Fruit fly (Drosophila melanogaster) whole organism, embryonic: ENCODE data around the gene CG31538.

Experiments
- B-H1 ChIP-seq: fragments of 200-800 bp; sonication (Bioruptor generic); IDR thresholded peaks from 3 replicates; pipeline ENCODE4 v1.3.6; 2022; ENCODE audit warnings: missing biosample characterization, missing genetic modification characterization
- CG10147 ChIP-seq: fragments of 200-800 bp; sonication (Bioruptor generic); optimal IDR thresholded peaks from 2 replicates; lab custom pipeline; 2019; ENCODE audit warnings: missing biosample characterization, mild to moderate bottlenecking, missing genetic modification characterization, moderate library complexity
- CG10979 ChIP-seq: fragments of 200-800 bp; sonication (Bioruptor generic); optimal IDR thresholded peaks from 2 replicates; lab custom pipeline; 2018; ENCODE audit warnings: missing biosample characterization, mild to moderate bottlenecking, missing genetic modification characterization, moderate library complexity
- CG11247 ChIP-seq: fragments of 200-800 bp; sonication (Bioruptor generic); IDR thresholded peaks from 2 replicates; pipeline ENCODE4 v1.3.6; 2022; ENCODE audit warnings: missing biosample characterization, missing genetic modification characterization
- CG11695 ChIP-seq: fragments of 200-800 bp; sonication (Bioruptor generic); IDR thresholded peaks from 3 replicates; pipeline ENCODE4 v1.3.6; 2022; ENCODE audit warnings: missing biosample characterization, missing genetic modification characterization
- CG11723 ChIP-seq: fragments of 200-800 bp; sonication (Bioruptor generic); optimal IDR thresholded peaks from 2 replicates; lab custom pipeline; 2017; ENCODE audit warnings: missing biosample characterization, mild to moderate bottlenecking, missing genetic modification characterization
- CG13296 ChIP-seq: fragments of 200-800 bp; sonication (Bioruptor generic); optimal IDR thresholded peaks from 3 replicates; lab custom pipeline; 2018; ENCODE audit warnings: missing biosample characterization, mild to moderate bottlenecking, missing genetic modification characterization
- CG13775 ChIP-seq: fragments of 200-800 bp; sonication (Bioruptor generic); optimal IDR thresholded peaks from 3 replicates; lab custom pipeline; 2017; ENCODE audit warnings: missing biosample characterization, mild to moderate bottlenecking, missing genetic modification characterization
- CG1529 ChIP-seq: fragments of 200-800 bp; sonication (Bioruptor generic); optimal IDR thresholded peaks from 3 replicates; lab custom pipeline; 2018; ENCODE audit warnings: missing biosample characterization, missing genetic modification characterization
- CG17568 ChIP-seq: fragments of 200-800 bp; sonication (Bioruptor generic); optimal IDR thresholded peaks from 2 replicates; lab custom pipeline; 2018; ENCODE audit warnings: missing biosample characterization, mild to moderate bottlenecking, missing genetic modification characterization, moderate library complexity
- CG17612 ChIP-seq: fragments of 200-800 bp; sonication (Bioruptor generic); IDR thresholded peaks from 2 replicates; pipeline ENCODE4 v1.3.6; 2022; ENCODE audit warnings: missing biosample characterization, missing genetic modification characterization
- CG18476 ChIP-seq: fragments of 200-800 bp; sonication (Bioruptor generic); optimal IDR thresholded peaks from 2 replicates; lab custom pipeline; 2016; ENCODE audit warnings: missing biosample characterization, mild to moderate bottlenecking, missing genetic modification characterization
- CG3065 ChIP-seq: fragments of 200-800 bp; sonication (Bioruptor generic); optimal IDR thresholded peaks from 2 replicates; lab custom pipeline; 2016; ENCODE audit warnings: missing biosample characterization, missing genetic modification characterization
- CG34376 ChIP-seq: fragments of 200-800 bp; sonication (Bioruptor generic); optimal IDR thresholded peaks from 2 replicates; lab custom pipeline; 2018; ENCODE audit warnings: missing biosample characterization, mild to moderate bottlenecking, missing genetic modification characterization
- CG3838 ChIP-seq: fragments of 200-800 bp; sonication (Bioruptor generic); optimal IDR thresholded peaks from 3 replicates; lab custom pipeline; 2016; ENCODE audit warnings: missing biosample characterization, missing genetic modification characterization
- CG42726 ChIP-seq: fragments of 200-800 bp; sonication (Bioruptor generic); IDR thresholded peaks from 2 replicates; pipeline ENCODE4 v1.3.6; 2022; ENCODE audit warnings: missing biosample characterization, missing genetic modification characterization; ENCODE audit not compliant: partially characterized antibody
- CG4360 ChIP-seq: fragments of 200-800 bp; sonication (Bioruptor generic); IDR thresholded peaks from 2 replicates; pipeline ENCODE4 v1.3.6; 2022; ENCODE audit warnings: missing biosample characterization, missing genetic modification characterization
- CG4617 ChIP-seq: fragments of 200-800 bp; sonication (Bioruptor generic); optimal IDR thresholded peaks from 3 replicates; lab custom pipeline; 2016; ENCODE audit warnings: missing biosample characterization, missing genetic modification characterization, borderline replicate concordance
- CG7745 ChIP-seq: fragments of 200-800 bp; sonication (Bioruptor generic); optimal IDR thresholded peaks from 2 replicates; lab custom pipeline; 2018; ENCODE audit warnings: missing biosample characterization, mild to moderate bottlenecking, missing genetic modification characterization, moderate library complexity
- CG7839 ChIP-seq: fragments of 200-800 bp; sonication (Bioruptor generic); optimal IDR thresholded peaks from 3 replicates; lab custom pipeline; 2018; ENCODE audit warnings: missing biosample characterization, mild to moderate bottlenecking, missing genetic modification characterization, moderate library complexity
- CG8478 ChIP-seq: fragments of >200 bp; optimal IDR thresholded peaks from 2 replicates; lab custom pipeline; 2018
- Dfd ChIP-seq, 2 experiments: fragments of >200 bp; optimal IDR thresholded peaks; 2 replicates each; lab custom pipeline; 2017; ENCODE audit warnings: missing biosample characterization in 2 of 2, missing genetic modification characterization in 2 of 2
- Dip2 ChIP-seq: fragments of 200-800 bp; sonication (Bioruptor generic); IDR thresholded peaks from 2 replicates; pipeline ENCODE4 v1.3.6; 2022; ENCODE audit warnings: missing biosample characterization, missing genetic modification characterization
- Elba2 ChIP-seq: fragments of 200-800 bp; sonication (Bioruptor generic); optimal IDR thresholded peaks from 3 replicates; lab custom pipeline; 2016; ENCODE audit warnings: missing biosample characterization, missing genetic modification characterization
- GATAe ChIP-seq: fragments of 200-800 bp; sonication (Bioruptor generic); conservative IDR thresholded peaks from 2 replicates; pipeline ENCODE4 v1.3.6; 2022; ENCODE audit warnings: missing biosample characterization, missing genetic modification characterization
- MESR4 ChIP-seq: fragments of 200-800 bp; sonication (Bioruptor generic); optimal IDR thresholded peaks from 2 replicates; lab custom pipeline; 2018; ENCODE audit warnings: missing biosample characterization, mild to moderate bottlenecking, missing genetic modification characterization, moderate library complexity
- Pdp1 ChIP-seq, 2 experiments: fragments of 200-800 bp; sonication (Bioruptor generic); optimal IDR thresholded peaks; 3 replicates each; lab custom pipeline; 2016; ENCODE audit warnings: missing biosample characterization in 2 of 2, missing genetic modification characterization in 2 of 2, mild to moderate bottlenecking in 1 of 2, moderate library complexity in 1 of 2
- Side ChIP-seq: fragments of 200-800 bp; sonication (Bioruptor generic); optimal IDR thresholded peaks from 2 replicates; lab custom pipeline; 2016; ENCODE audit warnings: missing biosample characterization, missing genetic modification characterization
- Sry-δ ChIP-seq: fragments of 200-800 bp; sonication (Bioruptor generic); optimal IDR thresholded peaks from 2 replicates; lab custom pipeline; 2016; ENCODE audit warnings: missing biosample characterization, missing genetic modification characterization
- Tbp ChIP-seq: fragments of >200 bp; optimal IDR thresholded peaks from 2 replicates; lab custom pipeline; 2018; ENCODE audit warnings: missing biosample characterization, missing genetic modification characterization
- amos ChIP-seq: fragments of 200-800 bp; sonication (Bioruptor generic); IDR thresholded peaks from 2 replicates; pipeline ENCODE4 v1.3.6; 2022; ENCODE audit warnings: missing biosample characterization, missing genetic modification characterization; ENCODE audit not compliant: partially characterized antibody
- br ChIP-seq: fragments of >200 bp; optimal IDR thresholded peaks from 2 replicates; lab custom pipeline; 2017
- cato ChIP-seq: fragments of 200-800 bp; sonication (Bioruptor generic); optimal IDR thresholded peaks from 2 replicates; lab custom pipeline; 2016; ENCODE audit warnings: missing biosample characterization, missing genetic modification characterization, borderline replicate concordance
- caup ChIP-seq: fragments of 200-800 bp; sonication (Bioruptor generic); optimal IDR thresholded peaks from 3 replicates; lab custom pipeline; 2017; ENCODE audit warnings: missing biosample characterization, mild to moderate bottlenecking, missing genetic modification characterization, moderate library complexity; ENCODE audit not compliant: severe bottlenecking
- chif ChIP-seq, 2 experiments: fragments of 200-800 bp; sonication (Bioruptor generic); optimal IDR thresholded peaks; 3 replicates each; lab custom pipeline; 2016; ENCODE audit warnings: missing biosample characterization in 2 of 2, missing genetic modification characterization in 2 of 2
- crol ChIP-seq: fragments of 200-800 bp; sonication (Bioruptor generic); IDR thresholded peaks from 2 replicates; pipeline ENCODE4 v1.3.6; 2022; ENCODE audit warnings: missing biosample characterization, missing genetic modification characterization
- dm ChIP-seq: fragments of 200-800 bp; sonication (Bioruptor generic); optimal IDR thresholded peaks from 3 replicates; lab custom pipeline; 2016; ENCODE audit warnings: missing biosample characterization, missing genetic modification characterization
- eyg ChIP-seq: fragments of 200-800 bp; sonication (Bioruptor generic); optimal IDR thresholded peaks from 3 replicates; lab custom pipeline; 2016; ENCODE audit warnings: missing biosample characterization, missing genetic modification characterization
- fu2 ChIP-seq: fragments of 200-800 bp; sonication (Bioruptor generic); optimal IDR thresholded peaks from 2 replicates; lab custom pipeline; 2016; ENCODE audit warnings: missing biosample characterization, missing genetic modification characterization
- gcm2 ChIP-seq: fragments of 200-800 bp; sonication (Bioruptor generic); optimal IDR thresholded peaks from 2 replicates; lab custom pipeline; 2016; ENCODE audit warnings: missing biosample characterization, missing genetic modification characterization
- lola ChIP-seq, 3 experiments: fragments of >200 bp in 2 of 3; fragments of 200-800 bp in 1 of 3; sonication (Bioruptor generic) in 1 of 3; optimal IDR thresholded peaks; 2 replicates each; lab custom pipeline; 2017 to 2019; ENCODE audit warnings: missing biosample characterization in 3 of 3, missing genetic modification characterization in 3 of 3, mild to moderate bottlenecking in 1 of 3, moderate library complexity in 1 of 3
- oc ChIP-seq: fragments of 200-800 bp; sonication (Bioruptor generic); optimal IDR thresholded peaks from 2 replicates; lab custom pipeline; 2018; ENCODE audit warnings: missing biosample characterization, mild to moderate bottlenecking, missing genetic modification characterization, moderate library complexity
- ro ChIP-seq: fragments of 200-800 bp; sonication (Bioruptor generic); IDR thresholded peaks from 2 replicates; pipeline ENCODE4 v1.3.6; 2022; ENCODE audit warnings: missing biosample characterization, missing genetic modification characterization
- sens-2 ChIP-seq: fragments of 200-800 bp; sonication (Bioruptor generic); IDR thresholded peaks from 2 replicates; pipeline ENCODE4 v1.3.6; 2022; ENCODE audit warnings: missing biosample characterization, missing genetic modification characterization
- slbo ChIP-seq: fragments of 200-800 bp; sonication (Bioruptor generic); IDR thresholded peaks from 2 replicates; pipeline ENCODE4 v1.3.6; 2022; ENCODE audit warnings: missing biosample characterization, missing genetic modification characterization
- sr ChIP-seq: fragments of 200-800 bp; sonication (Bioruptor generic); IDR thresholded peaks from 3 replicates; pipeline ENCODE4 v1.3.6; 2022; ENCODE audit warnings: missing biosample characterization, missing genetic modification characterization
- ssp ChIP-seq: fragments of 200-800 bp; sonication (Bioruptor generic); IDR thresholded peaks from 2 replicates; pipeline ENCODE4 v1.3.6; 2022; ENCODE audit warnings: missing biosample characterization, missing genetic modification characterization
- zfh1 ChIP-seq: fragments of 200-800 bp; sonication (Bioruptor generic); IDR thresholded peaks from 3 replicates; pipeline ENCODE4 v1.3.6; 2022; ENCODE audit warnings: missing biosample characterization, missing genetic modification characterization

Gene CG31538

DNA sequence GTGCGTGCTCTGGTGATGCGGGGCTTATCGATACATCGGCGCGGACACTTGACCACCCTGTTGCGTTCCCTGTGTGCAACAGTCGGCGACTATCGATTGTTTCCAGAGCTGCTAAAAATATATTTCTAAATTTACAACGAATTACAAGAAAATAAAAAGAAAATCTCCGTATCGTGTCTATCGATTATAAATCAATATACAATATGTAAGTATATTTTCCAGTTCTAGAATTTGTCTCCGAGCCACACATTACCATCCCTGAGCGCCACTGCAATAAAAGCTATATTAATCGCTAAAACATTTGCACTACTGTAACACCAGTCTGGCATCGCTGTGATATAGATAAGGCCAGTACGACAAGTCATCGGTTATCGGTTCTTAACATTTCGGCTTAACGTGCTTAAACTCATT is 45.4 kb downstream of the CG31538 start, which contains the start of the genes Kat60 and Mms19 (continued):
- TF ChIP-seq CG3838 (GFP tag; lab: Kevin White, UChicago), result peak; percentile 78
- peak; percentile 53 for TF ChIP-seq B-H1 (GFP tag; lab: Robert Waterston, UW)
- no peak for TF ChIP-seq MESR4 (GFP tag; lab: Kevin White, UChicago)
- no peak for TF ChIP-seq Dfd (GFP tag; optimal IDR thresholded peaks at IDR 0.05; lab: Kevin White, UChicago)
- TF ChIP-seq Pdp1 (GFP tag; optimal IDR thresholded peaks at IDR 0.05; lab: Kevin White, UChicago), result peak; percentile 68 to 77
- TF ChIP-seq, all 482 proteins: peak for 294

DNA sequence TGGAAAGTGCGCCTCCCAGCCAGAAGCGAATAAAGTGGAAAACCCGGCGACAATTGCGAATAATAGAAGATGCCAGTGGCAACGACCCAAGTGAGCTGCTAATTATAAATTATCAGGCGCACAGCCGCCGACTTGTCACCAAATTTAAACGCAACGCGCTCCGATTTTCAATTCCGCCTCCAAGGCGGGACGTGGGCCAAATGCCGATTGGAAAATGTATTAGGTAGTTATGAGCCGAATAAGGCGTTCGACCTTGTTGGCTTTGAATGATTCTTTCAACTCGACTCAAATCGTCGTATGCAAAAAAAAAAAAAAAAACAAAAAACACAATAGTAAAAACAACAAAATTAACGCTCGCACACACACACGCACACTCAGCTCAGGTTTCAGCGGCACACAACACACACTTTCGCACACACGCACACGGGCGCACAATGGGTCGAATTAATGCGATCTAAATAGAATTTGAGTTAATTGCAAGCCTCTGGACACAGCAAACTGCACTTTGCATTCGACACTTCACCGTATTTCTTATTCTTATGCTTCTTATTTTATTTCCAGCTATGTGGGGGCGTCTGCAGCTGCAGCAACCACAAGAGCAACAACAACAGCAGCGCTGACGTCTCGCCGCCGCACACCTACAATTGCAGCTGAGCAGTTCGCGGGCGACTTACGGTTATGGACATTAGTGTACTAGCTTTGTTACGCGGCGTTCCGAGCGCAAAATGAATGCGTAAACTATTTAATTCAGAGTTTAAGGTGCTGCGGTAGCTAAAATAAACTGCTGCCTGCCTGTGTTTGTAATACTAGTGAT is 46.0 kb downstream of the CG31538 start:
- TF ChIP-seq CG3065 (GFP tag; lab: Kevin White, UChicago) (no peak), slbo (GFP tag; lab: Robert Waterston, UW) (no peak), amos (no peak), Side (GFP tag; lab: Kevin White, UChicago) (no peak), sens-2 (GFP tag; lab: Robert Waterston, UW) (no peak), CG13296 (peak; percentile 19), CG11695 (no peak), CG11723 (GFP tag; lab: Kevin White, UChicago) (no peak), CG10979 (tag; lab: Kevin White, UChicago) (no peak), chif (GFP tag; optimal IDR thresholded peaks at IDR 0.05; lab: Kevin White, UChicago) (no peak), caup (GFP tag; lab: Kevin White, UChicago) (no peak), br (lab: Kevin White, UChicago) (no peak), ssp (GFP tag; lab: Robert Waterston, UW) (no peak), cato (GFP tag; lab: Kevin White, UChicago) (no peak), gcm2 (GFP tag; lab: Kevin White, UChicago) (no peak), Tbp (GFP tag; lab: Kevin White, UChicago) (no peak), CG8478 (lab: Kevin White, UChicago) (no peak), zfh1 (no peak), crol (no peak), CG11247 (no peak), CG17612 (GFP tag; lab: Robert Waterston, UW) (no peak), CG7839 (no peak), Elba2 (peak; percentile 17), Sry-δ (GFP tag; lab: Kevin White, UChicago) (no peak), CG4360 (GFP tag; lab: Robert Waterston, UW) (peak; percentile 93), CG10147 (GFP tag; lab: Kevin White, UChicago) (no peak), CG42726 (GFP tag; lab: Robert Waterston, UW) (no peak), fu2 (GFP tag; lab: Kevin White, UChicago) (no peak), CG1529 (GFP tag; lab: Kevin White, UChicago) (peak; percentile 7), dm (GFP tag; lab: Kevin White, UChicago) (no peak), oc (tag; lab: Kevin White, UChicago) (no peak), CG7745 (tag; lab: Kevin White, UChicago) (no peak), eyg (GFP tag; lab: Kevin White, UChicago) (no peak), Dip2 (no peak), MESR4 (GFP tag; lab: Kevin White, UChicago) (peak; percentile 84), CG18476 (GFP tag; lab: Kevin White, UChicago) (no peak), lola (GFP tag; optimal IDR thresholded peaks at IDR 0.05; lab: Kevin White, UChicago) (no peak), ro (no peak), CG4617 (GFP tag; lab: Kevin White, UChicago) (peak; percentile 49), sr (GFP tag; lab: Robert Waterston, UW) (peak; percentile 31; the same call in 1 of the 3 replicates), CG17568 (GFP tag; lab: Kevin White, UChicago) (no peak), CG13775 (GFP tag; lab: Kevin White, UChicago) (no peak), CG34376 (GFP tag; lab: Kevin White, UChicago) (no peak), GATAe (no peak)
